Fruit fly (Drosophila melanogaster) whole organism, embryonic: ENCODE measurements around the gene CG6083.

Experiments used
- CG1024 ChIP-seq: fragments of 200-800 bp; sonication (Bioruptor generic); IDR thresholded peaks from 2 replicates; pipeline ENCODE4 v1.3.6; 2022; ENCODE audit warnings: missing biosample characterization, missing genetic modification characterization
- CG10267 ChIP-seq: fragments of 200-800 bp; sonication (Bioruptor generic); optimal IDR thresholded peaks from 2 replicates; lab custom pipeline; 2018; ENCODE audit warnings: missing biosample characterization, mild to moderate bottlenecking, missing genetic modification characterization, moderate library complexity
- CG11085 ChIP-seq: fragments of 200-800 bp; sonication (Bioruptor generic); IDR thresholded peaks from 2 replicates; pipeline ENCODE4 v1.3.6; 2022; ENCODE audit warnings: missing biosample characterization, missing genetic modification characterization
- CG11504 ChIP-seq: fragments of 200-800 bp; sonication (Bioruptor generic); optimal IDR thresholded peaks from 3 replicates; lab custom pipeline; 2019; ENCODE audit warnings: missing biosample characterization, mild to moderate bottlenecking, missing genetic modification characterization, moderate library complexity
- CG12299 ChIP-seq: fragments of 200-800 bp; sonication (Bioruptor generic); optimal IDR thresholded peaks from 2 replicates; lab custom pipeline; 2018; ENCODE audit warnings: missing biosample characterization, mild to moderate bottlenecking, missing genetic modification characterization
- CG13287 ChIP-seq: fragments of 200-800 bp; sonication (Bioruptor generic); IDR thresholded peaks from 2 replicates; pipeline ENCODE4 v1.3.6; 2022; ENCODE audit warnings: missing biosample characterization, missing genetic modification characterization; ENCODE audit not compliant: partially characterized antibody
- CG1602 ChIP-seq: fragments of 200-800 bp; sonication (Bioruptor generic); optimal IDR thresholded peaks from 3 replicates; lab custom pipeline; 2016; ENCODE audit warnings: missing biosample characterization, missing genetic modification characterization
- CG16813 ChIP-seq: fragments of 200-800 bp; sonication (Bioruptor generic); IDR thresholded peaks from 3 replicates; pipeline ENCODE4 v1.3.6; 2022; ENCODE audit warnings: missing biosample characterization, missing genetic modification characterization; ENCODE audit not compliant: partially characterized antibody
- CG16863 ChIP-seq: fragments of 200-800 bp; sonication (Bioruptor generic); optimal IDR thresholded peaks from 3 replicates; lab custom pipeline; 2016; ENCODE audit warnings: missing biosample characterization, missing genetic modification characterization
- CG1832 ChIP-seq: fragments of 200-800 bp; sonication (Bioruptor generic); optimal IDR thresholded peaks from 2 replicates; lab custom pipeline; 2017; ENCODE audit warnings: missing biosample characterization, mild to moderate bottlenecking, missing genetic modification characterization, inconsistent platforms
- CG2116 ChIP-seq: fragments of 200-800 bp; sonication (Bioruptor generic); optimal IDR thresholded peaks from 3 replicates; lab custom pipeline; 2018; ENCODE audit warnings: missing biosample characterization, mild to moderate bottlenecking, missing genetic modification characterization
- CG4617 ChIP-seq: fragments of 200-800 bp; sonication (Bioruptor generic); optimal IDR thresholded peaks from 3 replicates; lab custom pipeline; 2016; ENCODE audit warnings: missing biosample characterization, missing genetic modification characterization, borderline replicate concordance
- CG6791 ChIP-seq: fragments of 200-800 bp; sonication (Bioruptor generic); IDR thresholded peaks from 3 replicates; pipeline ENCODE4 v1.3.6; 2022; ENCODE audit warnings: missing biosample characterization, missing genetic modification characterization; ENCODE audit not compliant: partially characterized antibody
- CG7357 ChIP-seq: fragments of 200-800 bp; sonication (Bioruptor generic); IDR thresholded peaks from 3 replicates; pipeline ENCODE4 v1.3.6; 2022; ENCODE audit warnings: missing biosample characterization, missing genetic modification characterization
- CG7786 ChIP-seq: fragments of 200-800 bp; sonication (Bioruptor generic); optimal IDR thresholded peaks from 2 replicates; lab custom pipeline; 2016; ENCODE audit warnings: missing biosample characterization, missing genetic modification characterization
- CG8359 ChIP-seq: fragments of 200-800 bp; sonication (Bioruptor generic); optimal IDR thresholded peaks from 2 replicates; lab custom pipeline; 2017; ENCODE audit warnings: missing biosample characterization, mild to moderate bottlenecking, missing genetic modification characterization, borderline replicate concordance
- CG9797 ChIP-seq: fragments of 200-800 bp; sonication (Bioruptor generic); optimal IDR thresholded peaks from 3 replicates; lab custom pipeline; 2018; ENCODE audit warnings: missing biosample characterization, mild to moderate bottlenecking, missing genetic modification characterization
- CoRest ChIP-seq: fragments of 200-800 bp; sonication (Bioruptor generic); optimal IDR thresholded peaks from 3 replicates; lab custom pipeline; 2018; ENCODE audit warnings: missing biosample characterization, mild to moderate bottlenecking, missing genetic modification characterization, moderate library complexity
- Dp ChIP-seq: fragments of 200-800 bp; sonication (Bioruptor generic); optimal IDR thresholded peaks from 2 replicates; lab custom pipeline; 2018; ENCODE audit warnings: missing biosample characterization, mild to moderate bottlenecking, missing genetic modification characterization, moderate library complexity
- Ets65A ChIP-seq: fragments of 200-800 bp; sonication (Bioruptor generic); peaks from one replicate; lab custom pipeline; 2016; ENCODE audit warnings: missing biosample characterization, missing genetic modification characterization
- Ets97D ChIP-seq: fragments of 200-800 bp; sonication (Bioruptor generic); optimal IDR thresholded peaks from 3 replicates; lab custom pipeline; 2016; ENCODE audit warnings: missing biosample characterization, missing genetic modification characterization
- MESR4 ChIP-seq: fragments of 200-800 bp; sonication (Bioruptor generic); optimal IDR thresholded peaks from 2 replicates; lab custom pipeline; 2018; ENCODE audit warnings: missing biosample characterization, mild to moderate bottlenecking, missing genetic modification characterization, moderate library complexity
- Myb ChIP-seq: fragments of 200-800 bp; sonication (Bioruptor generic); optimal IDR thresholded peaks from 2 replicates; lab custom pipeline; 2016; ENCODE audit warnings: missing biosample characterization, missing genetic modification characterization
- Opbp ChIP-seq: fragments of 200-800 bp; sonication (Bioruptor generic); IDR thresholded peaks from 3 replicates; pipeline ENCODE4 v1.3.6; 2022; ENCODE audit warnings: missing biosample characterization, missing genetic modification characterization; ENCODE audit not compliant: partially characterized antibody
- Ptx1 ChIP-seq: fragments of 200-800 bp; sonication (Bioruptor generic); IDR thresholded peaks from 2 replicates; pipeline ENCODE4 v1.3.6; 2022; ENCODE audit warnings: missing biosample characterization, missing genetic modification characterization
- Xbp1 ChIP-seq: fragments of 200-800 bp; sonication (Bioruptor generic); optimal IDR thresholded peaks from 3 replicates; lab custom pipeline; 2016; ENCODE audit warnings: missing biosample characterization, mild to moderate bottlenecking, missing genetic modification characterization
- YL-1 ChIP-seq: fragments of 200-800 bp; sonication (Bioruptor generic); optimal IDR thresholded peaks from 3 replicates; lab custom pipeline; 2017; ENCODE audit warnings: missing biosample characterization, mild to moderate bottlenecking, missing genetic modification characterization
- ab ChIP-seq: fragments of 200-800 bp; sonication (Bioruptor generic); optimal IDR thresholded peaks from 2 replicates; lab custom pipeline; 2016; ENCODE audit warnings: missing biosample characterization, missing genetic modification characterization
- aop ChIP-seq: fragments of 200-800 bp; sonication (Bioruptor generic); IDR thresholded peaks from 2 replicates; pipeline ENCODE4 v1.3.6; 2022; ENCODE audit warnings: missing biosample characterization, missing genetic modification characterization
- bcd ChIP-seq: fragments of 200-800 bp; sonication (Bioruptor generic); optimal IDR thresholded peaks from 2 replicates; lab custom pipeline; 2017; ENCODE audit warnings: missing biosample characterization, mild to moderate bottlenecking, missing genetic modification characterization
- crp ChIP-seq, 2 experiments: fragments of 200-800 bp; sonication (Bioruptor generic); optimal IDR thresholded peaks; 2 replicates in 1 of 2; 3 replicates in 1 of 2; lab custom pipeline; 2017; ENCODE audit warnings: missing biosample characterization in 2 of 2, missing genetic modification characterization in 2 of 2, mild to moderate bottlenecking in 1 of 2, moderate library complexity in 1 of 2
- cwo ChIP-seq: fragments of 200-800 bp; sonication (Bioruptor generic); optimal IDR thresholded peaks from 3 replicates; lab custom pipeline; 2017; ENCODE audit warnings: missing biosample characterization, missing genetic modification characterization, mild to moderate bottlenecking, moderate library complexity, missing genetic modification reagents
- grn ChIP-seq: fragments of 200-800 bp; sonication (Bioruptor generic); optimal IDR thresholded peaks from 3 replicates; lab custom pipeline; 2017; ENCODE audit warnings: missing biosample characterization, missing genetic modification characterization
- gsb-n ChIP-seq: fragments of 200-800 bp; sonication (Bioruptor generic); optimal IDR thresholded peaks from 3 replicates; lab custom pipeline; 2018; ENCODE audit warnings: missing biosample characterization, mild to moderate bottlenecking, missing genetic modification characterization
- knrl ChIP-seq: fragments of 200-800 bp; sonication (Bioruptor generic); IDR thresholded peaks from 3 replicates; pipeline ENCODE4 v1.3.6; 2022; ENCODE audit warnings: missing biosample characterization, missing genetic modification characterization; ENCODE audit not compliant: partially characterized antibody
- oc ChIP-seq: fragments of 200-800 bp; sonication (Bioruptor generic); optimal IDR thresholded peaks from 2 replicates; lab custom pipeline; 2018; ENCODE audit warnings: missing biosample characterization, mild to moderate bottlenecking, missing genetic modification characterization, moderate library complexity
- pfk ChIP-seq: fragments of 200-800 bp; sonication (Bioruptor generic); optimal IDR thresholded peaks from 2 replicates; lab custom pipeline; 2018; ENCODE audit warnings: missing biosample characterization, mild to moderate bottlenecking, missing genetic modification characterization, moderate library complexity
- phol ChIP-seq: fragments of 200-800 bp; sonication (Bioruptor generic); optimal IDR thresholded peaks from 3 replicates; lab custom pipeline; 2018; ENCODE audit warnings: missing biosample characterization, mild to moderate bottlenecking, missing genetic modification characterization, moderate library complexity
- pzg ChIP-seq: fragments of 200-800 bp; sonication (Bioruptor generic); optimal IDR thresholded peaks from 3 replicates; lab custom pipeline; 2018; ENCODE audit warnings: missing biosample characterization, mild to moderate bottlenecking, missing genetic modification characterization, moderate library complexity
- row ChIP-seq: fragments of 200-800 bp; sonication (Bioruptor generic); IDR thresholded peaks from 3 replicates; pipeline ENCODE4 v1.3.6; 2022; ENCODE audit warnings: missing biosample characterization, missing genetic modification characterization
- scrt ChIP-seq: fragments of 200-800 bp; sonication (Bioruptor generic); optimal IDR thresholded peaks from 2 replicates; lab custom pipeline; 2018; ENCODE audit warnings: missing biosample characterization, mild to moderate bottlenecking, missing genetic modification characterization, moderate library complexity
- sens ChIP-seq: fragments of 200-800 bp; sonication (Bioruptor generic); peaks from one replicate; lab custom pipeline; 2016; ENCODE audit warnings: missing biosample characterization, missing genetic modification characterization
- shn ChIP-seq: fragments of 200-800 bp; sonication (Bioruptor generic); optimal IDR thresholded peaks from 3 replicates; lab custom pipeline; 2016; ENCODE audit warnings: missing biosample characterization, missing genetic modification characterization
- sisA ChIP-seq: fragments of 200-800 bp; sonication (Bioruptor generic); IDR thresholded peaks from 2 replicates; pipeline ENCODE4 v1.3.6; 2022; ENCODE audit warnings: missing biosample characterization, missing genetic modification characterization
- slbo ChIP-seq: fragments of 200-800 bp; sonication (Bioruptor generic); IDR thresholded peaks from 2 replicates; pipeline ENCODE4 v1.3.6; 2022; ENCODE audit warnings: missing biosample characterization, missing genetic modification characterization
- sqz ChIP-seq: fragments of 200-800 bp; sonication (Bioruptor generic); optimal IDR thresholded peaks from 3 replicates; lab custom pipeline; 2018; ENCODE audit warnings: missing biosample characterization, mild to moderate bottlenecking, missing genetic modification characterization
- stc ChIP-seq: fragments of 200-800 bp; sonication (Bioruptor generic); IDR thresholded peaks from 2 replicates; pipeline ENCODE4 v1.3.6; 2022; ENCODE audit warnings: missing biosample characterization, missing genetic modification characterization
- trem ChIP-seq: fragments of 200-800 bp; optimal IDR thresholded peaks from 3 replicates; lab custom pipeline; 2019; ENCODE audit warnings: missing biosample characterization, mild to moderate bottlenecking, missing genetic modification characterization, moderate library complexity

The CG6083 gene

dm6 chr3L:11609153-11609809, 16.6 kb downstream of the CG6083 start, which contains the start of gene Duba (continued):
- TF ChIP-seq sens (peak; percentile 87), Myb (peak; percentile 40), ab (no peak), knrl (GFP tag; lab: Robert Waterston, UW) (0 out of 3 replicates have a peak, but pooled peaks have one; percentile 6), CG4617 (peak; percentile 97), scrt (GFP tag; lab: Kevin White, UChicago) (no peak), CG16863 (GFP tag; lab: Kevin White, UChicago) (no peak), grn (GFP tag; lab: Kevin White, UChicago) (no peak), Ets65A (GFP tag; lab: Kevin White, UChicago) (peak; percentile 40), CG8359 (no peak), CG10267 (tag; lab: Kevin White, UChicago) (peak; percentile 77), trem (tag; lab: Kevin White, UChicago) (peak; percentile 42), CG7786 (GFP tag; lab: Kevin White, UChicago) (no peak), Xbp1 (GFP tag; lab: Kevin White, UChicago) (peak; percentile 24), Dp (GFP tag; lab: Kevin White, UChicago) (peak; percentile 1), CG1602 (no peak), slbo (peak; percentile 42; the same call in 1 of the 2 replicates), CG1832 (GFP tag; lab: Kevin White, UChicago) (no peak), bcd (no peak), crp (GFP tag; optimal IDR thresholded peaks at IDR 0.05; lab: Kevin White, UChicago) (peak in 1 of 2 experiments; percentile 23), Ptx1 (peak; percentile 27; the same call in 1 of the 2 replicates), gsb-n (no peak), CG7357 (GFP tag; lab: Robert Waterston, UW) (peak; percentile 84), CG6791 (GFP tag; lab: Robert Waterston, UW) (peak; percentile 29; the same call in 1 of the 3 replicates), CG12299 (no peak), CG11085 (GFP tag; lab: Robert Waterston, UW) (no peak), pfk (GFP tag; lab: Kevin White, UChicago) (peak; percentile 91), phol (tag; lab: Kevin White, UChicago) (peak; percentile 47), pzg (GFP tag; lab: Kevin White, UChicago) (peak; percentile 51), CG13287 (GFP tag; lab: Robert Waterston, UW) (peak; percentile 15; the same call in 1 of the 2 replicates), Ets97D (GFP tag; lab: Kevin White, UChicago) (peak; percentile 36), cwo (GFP tag; lab: Kevin White, UChicago) (no peak), CG1024 (GFP tag; lab: Robert Waterston, UW) (peak; percentile 59; the same call in 1 of the 2 replicates), stc (GFP tag; lab: Robert Waterston, UW) (no peak), oc (no peak), YL-1 (GFP tag; lab: Kevin White, UChicago) (peak; percentile 8), shn (GFP tag; lab: Kevin White, UChicago) (no peak), CoRest (tag; lab: Kevin White, UChicago) (peak; percentile 51), CG9797 (GFP tag; lab: Kevin White, UChicago) (peak; percentile 55), MESR4 (peak; percentile 83), CG2116 (GFP tag; lab: Kevin White, UChicago) (peak; percentile 89), aop (GFP tag; lab: Robert Waterston, UW) (no peak), sqz (no peak), CG11504 (tag; lab: Kevin White, UChicago) (peak; percentile 83), Opbp (GFP tag; lab: Robert Waterston, UW) (0 out of 3 replicates have a peak, but pooled peaks have one; percentile 28), row (peak; percentile 62; the same call in 2 of the 3 replicates), CG16813 (GFP tag; lab: Robert Waterston, UW) (0 out of 3 replicates have a peak, but pooled peaks have one; percentile 20), sisA (no peak)
